Worm (Caenorhabditis elegans) whole organism, L3 larva: Measurements from ENCODE around the gene T20D4.15.

Source experiments
- ZK546.5 ChIP-seq: sonication (generic microtip); optimal IDR thresholded peaks from 2 replicates; lab custom pipeline; 2017; ENCODE audit warnings: missing biosample characterization, missing genetic modification characterization
- ama-1 ChIP-seq: fragments of 150-350 bp; optimal IDR thresholded peaks from 2 replicates; lab custom pipeline; 2018
- egl-27 ChIP-seq: sonication (generic microtip); optimal IDR thresholded peaks from 4 replicates; lab custom pipeline; 2017; ENCODE audit warnings: missing biosample characterization, missing genetic modification reagents, missing genetic modification characterization
- elt-2 ChIP-seq: sonication (generic microtip); optimal IDR thresholded peaks from 2 replicates; lab custom pipeline; 2016; ENCODE audit warnings: missing genetic modification reagents, mild to moderate bottlenecking, missing genetic modification characterization, missing compliant biosample characterization
- lin-15B ChIP-seq: fragments of 150-350 bp; optimal IDR thresholded peaks from 2 replicates; lab custom pipeline; 2014; ENCODE audit warnings: missing biosample characterization, missing genetic modification characterization
- nhr-76 ChIP-seq: fragments of 150-350 bp; sonication (generic microtip); optimal IDR thresholded peaks from 5 replicates; lab custom pipeline; 2014; ENCODE audit warnings: missing biosample characterization, missing genetic modification characterization
- pha-4 ChIP-seq: fragments of 150-350 bp; optimal IDR thresholded peaks from 2 replicates; lab custom pipeline; 2014; ENCODE audit warnings: missing biosample characterization, missing genetic modification reagents, missing genetic modification characterization
- tbx-2 ChIP-seq: sonication (generic microtip); optimal IDR thresholded peaks from 2 replicates; lab custom pipeline; 2016; ENCODE audit warnings: mild to moderate bottlenecking, missing genetic modification characterization, missing compliant biosample characterization

DNA sequence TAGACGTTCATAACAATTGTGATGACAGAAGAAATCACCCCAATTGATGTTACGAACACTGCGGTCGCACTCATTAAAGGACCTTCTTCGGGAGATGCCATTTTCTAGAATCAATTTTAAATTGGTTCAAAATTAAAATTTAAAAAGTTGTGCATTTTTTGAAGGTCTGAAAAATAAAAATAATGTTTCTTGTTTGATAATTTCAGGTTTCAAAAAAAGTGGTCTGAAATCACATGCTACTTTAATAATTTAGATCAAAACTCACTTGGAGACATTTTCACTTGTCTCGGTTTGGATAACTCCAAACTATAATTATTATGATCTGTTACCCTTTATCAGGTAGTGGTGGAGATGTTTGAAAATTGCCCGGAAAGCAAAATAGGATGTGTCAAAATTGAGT is 17.6 kb downstream of the T20D4.15 start, which contains the start of gene srbc-2:
- TF ChIP-seq tbx-2 (tag; lab: Kevin White, UChicago) = no peak
- no peak for TF ChIP-seq ama-1 (lab: Kevin White, UChicago)
- TF ChIP-seq lin-15B (tag; lab: Kevin White, UChicago) = no peak
- TF ChIP-seq nhr-76 (tag; lab: Kevin White, UChicago) = no peak
- no peak for TF ChIP-seq pha-4 (tag; lab: Kevin White, UChicago)
- TF ChIP-seq elt-2 (tag; lab: Kevin White, UChicago) = no peak
- TF ChIP-seq egl-27 (tag; lab: Kevin White, UChicago) = no peak
- TF ChIP-seq ZK546.5 (tag; lab: Kevin White, UChicago) = no peak
